Fruit fly (Drosophila melanogaster): ENCODE data around the gene CG34027.
A peak's percentile ranks its signal among the peaks of the same experiment; 100 is the strongest.
"Not testable (repeated sequence)": the region's sequence is repeated elsewhere in the genome, so short reads cannot be mapped to it uniquely, and the experiment has no call there.

Gene CG34027

DNA sequence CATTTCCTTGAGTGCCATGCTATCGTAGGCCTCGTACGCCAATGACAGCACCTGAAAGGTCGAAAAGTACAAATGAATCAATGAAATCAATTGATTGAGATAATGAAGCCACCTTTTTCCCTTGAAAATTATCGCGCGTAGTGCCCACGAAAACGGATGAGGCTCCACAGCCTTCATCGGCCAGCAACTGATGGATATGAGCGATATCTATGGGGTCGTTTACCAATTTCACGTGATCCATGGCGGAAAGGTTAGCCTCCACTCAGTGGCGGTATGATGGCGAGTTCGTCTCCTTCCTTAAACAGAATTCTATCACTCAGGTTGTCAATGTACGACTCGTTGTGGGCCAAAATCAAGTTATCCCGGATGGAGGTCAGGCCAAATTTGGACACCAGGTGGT lies 18.0 kb upstream of the CG34027 start (continued):
- TF ChIP-seq grn (GFP tag; optimal IDR thresholded peaks at IDR 0.05) (peak; percentile 19), pum (GFP tag; optimal IDR thresholded peaks at IDR 0.05) (no peak), grau (tag; optimal IDR thresholded peaks at IDR 0.05) (no peak), CG32532 (GFP tag; IDR thresholded peaks at IDR 0.05) (no peak), CG17361 (GFP tag; IDR thresholded peaks at IDR 0.05) (no peak), z (GFP tag; IDR thresholded peaks at IDR 0.05) (no peak), nerfin-2 (GFP tag; IDR thresholded peaks at IDR 0.05; ENCODE audit: partially characterized antibody) (no peak), luna (GFP tag; optimal IDR thresholded peaks at IDR 0.05) (no peak), CG11247 (GFP tag; IDR thresholded peaks at IDR 0.05) (0 out of 2 replicates have a peak, but pooled peaks have one; percentile 7), lbe (GFP tag; optimal IDR thresholded peaks at IDR 0.05) (no peak), CG3065 (GFP tag; optimal IDR thresholded peaks at IDR 0.05) (no peak), CG4617 (GFP tag; optimal IDR thresholded peaks at IDR 0.05; ENCODE audit: borderline replicate concordance) (no peak), CG17359 (tag; optimal IDR thresholded peaks at IDR 0.05) (no peak), HmgD (GFP tag; optimal IDR thresholded peaks at IDR 0.05) (no peak), Chrac-16 (GFP tag; optimal IDR thresholded peaks at IDR 0.05) (no peak), dan (GFP tag; IDR thresholded peaks at IDR 0.05) (no peak), Atf3 (GFP tag; optimal IDR thresholded peaks at IDR 0.05) (no peak), org-1 (GFP tag; optimal IDR thresholded peaks at IDR 0.05) (no peak), ap (GFP tag; IDR thresholded peaks at IDR 0.05) (no peak), Poxn (GFP tag; IDR thresholded peaks at IDR 0.05) (no peak), CTCF (GFP tag; optimal IDR thresholded peaks at IDR 0.05) (no peak), CG7357 (GFP tag; IDR thresholded peaks at IDR 0.05) (no peak), CG2120 (GFP tag; optimal IDR thresholded peaks at IDR 0.05) (no peak)

DNA sequence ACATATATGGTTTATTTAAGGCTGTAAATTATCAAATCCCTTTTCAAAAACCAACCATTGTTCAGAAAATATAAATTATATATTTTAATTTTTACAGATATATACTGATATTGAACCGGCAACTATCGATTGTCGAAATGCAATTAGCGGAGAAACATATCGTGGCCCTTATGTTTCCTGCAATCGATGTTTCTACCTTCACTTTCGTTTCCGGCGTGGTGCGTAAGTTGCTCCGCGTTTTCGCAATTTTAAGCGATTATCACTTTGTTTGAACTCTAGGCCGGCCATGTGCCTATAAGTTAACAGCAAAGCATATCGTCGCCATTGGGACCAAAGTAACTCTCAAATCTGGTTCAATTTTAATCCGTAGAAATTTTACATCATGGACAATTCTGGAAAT lies 14.4 kb upstream of the CG34027 start, which contains the start of gene vig2:
Gene vig2 (plus strand): TSS at position 112 of the 400 bp plus-strand sequence.
- TF ChIP-seq Aef1 (GFP tag; IDR thresholded peaks at IDR 0.05), result peak; percentile 65; the same call in 2 of the 3 replicates
- TF ChIP-seq CG17328 (GFP tag; IDR thresholded peaks at IDR 0.05), result peak; percentile 84
- peak; percentile 35 for TF ChIP-seq p53 (GFP tag; optimal IDR thresholded peaks at IDR 0.05)
- TF ChIP-seq D (optimal IDR thresholded peaks at IDR 0.05), result not testable (repeated sequence)
- peak; percentile 2 for TF ChIP-seq D (GFP tag; optimal IDR thresholded peaks at IDR 0.05)
- 0 out of 3 replicates have a peak, but pooled peaks have one; percentile 29 for TF ChIP-seq croc (GFP tag; conservative IDR thresholded peaks at IDR 0.05)
- TF ChIP-seq CG14050 (GFP tag; IDR thresholded peaks at IDR 0.05), result peak; percentile 65; the same call in 2 of the 3 replicates
- TF ChIP-seq MBD-R2 (GFP tag; IDR thresholded peaks at IDR 0.05), result peak; percentile 58
- TF ChIP-seq CG30431 (GFP tag; optimal IDR thresholded peaks at IDR 0.05), result peak; percentile 39
- peak; percentile 73 for TF ChIP-seq bowl (GFP tag; IDR thresholded peaks at IDR 0.05)
- peak; percentile 29 for TF ChIP-seq pfk (GFP tag; optimal IDR thresholded peaks at IDR 0.05)
- TF ChIP-seq CG42726 (GFP tag; IDR thresholded peaks at IDR 0.05; ENCODE audit: partially characterized antibody), result peak; percentile 92
- TF ChIP-seq CG13624 (GFP tag; optimal IDR thresholded peaks at IDR 0.05), result peak; percentile 18
- peak; percentile 43; the same call in 1 of the 2 replicates for TF ChIP-seq ap (GFP tag; IDR thresholded peaks at IDR 0.05)
- TF ChIP-seq CG31441 (GFP tag; IDR thresholded peaks at IDR 0.05), result 0 out of 2 replicates have a peak, but pooled peaks have one; percentile 13
- TF ChIP-seq gsb-n (tag; optimal IDR thresholded peaks at IDR 0.05), result peak; percentile 6
- peak; percentile 1 for TF ChIP-seq tio (GFP tag; optimal IDR thresholded peaks at IDR 0.05)
- TF ChIP-seq Hsf (GFP tag; optimal IDR thresholded peaks at IDR 0.05), result peak; percentile 12
- TF ChIP-seq CG1233 (GFP tag; optimal IDR thresholded peaks at IDR 0.05), result peak; percentile 66
- TF ChIP-seq CG10267 (tag; optimal IDR thresholded peaks at IDR 0.05), result peak; percentile 0
- TF ChIP-seq CG33557 (GFP tag; optimal IDR thresholded peaks at IDR 0.05), result peak; percentile 12
- TF ChIP-seq CG4707 (GFP tag; optimal IDR thresholded peaks at IDR 0.05), result peak; percentile 19
- peak; percentile 61 for TF ChIP-seq CG7987 (GFP tag; optimal IDR thresholded peaks at IDR 0.05)
- TF ChIP-seq CG18262 (tag; optimal IDR thresholded peaks at IDR 0.05), result peak; percentile 40
- peak; percentile 85 for TF ChIP-seq Dbx (GFP tag; IDR thresholded peaks at IDR 0.05)
- TF ChIP-seq CG7372 (GFP tag; IDR thresholded peaks at IDR 0.05), result peak; percentile 63; the same call in 1 of the 2 replicates
- peak; percentile 15 for TF ChIP-seq sug (tag; optimal IDR thresholded peaks at IDR 0.05)
- TF ChIP-seq Oaz (GFP tag; IDR thresholded peaks at IDR 0.05), result peak; percentile 70
- peak in 1 of 2 experiments; percentile 25 for TF ChIP-seq bsh (GFP tag; optimal IDR thresholded peaks at IDR 0.05)
- TF ChIP-seq hbn (GFP tag; IDR thresholded peaks at IDR 0.05; ENCODE audit: partially characterized antibody), result peak; percentile 57
- peak; percentile 66 for TF ChIP-seq CG14441 (GFP tag; IDR thresholded peaks at IDR 0.05)

All from whole organism, embryonic.